Fruit fly (Drosophila melanogaster): ENCODE results near the gene CG43965.
A peak's percentile ranks its signal among the peaks of the same experiment; 100 is the strongest.

DNA sequence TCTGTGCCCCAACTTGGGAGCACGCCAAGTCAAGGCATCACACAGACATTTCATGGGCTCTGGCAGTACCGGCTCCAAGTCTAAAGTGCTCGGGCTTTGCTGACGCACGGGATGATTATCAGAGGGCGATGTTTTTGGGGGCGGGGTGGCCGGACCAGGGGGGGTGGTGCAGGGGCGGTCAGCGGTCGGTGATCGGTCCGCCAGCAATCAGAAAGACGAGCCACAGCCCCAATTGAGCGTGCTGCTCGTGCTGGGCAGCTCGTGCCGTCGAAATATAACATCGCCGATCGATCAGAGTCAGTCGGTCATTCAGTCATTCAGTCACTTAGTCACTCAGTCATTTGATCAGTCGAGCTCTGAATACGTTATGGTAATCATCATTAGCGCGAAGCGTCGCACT lies 27.7 kb downstream of the CG43965 start:
- TF ChIP-seq CG34422 (GFP tag; IDR thresholded peaks at IDR 0.05) = no peak
- TF ChIP-seq YL-1 (GFP tag; optimal IDR thresholded peaks at IDR 0.05) = no peak
- no peak for TF ChIP-seq CG31388 (GFP tag; optimal IDR thresholded peaks at IDR 0.05)
- peak; percentile 63 for TF ChIP-seq CG12769 (tag; optimal IDR thresholded peaks at IDR 0.05)
- no peak for TF ChIP-seq CG17186 (GFP tag; optimal IDR thresholded peaks at IDR 0.05)
